Fruit fly (Drosophila melanogaster) whole organism, embryonic: Measurements from ENCODE around the gene mib1.

Experiments used
- Ada2b ChIP-seq: fragments of 200-800 bp; sonication (Bioruptor generic); IDR thresholded peaks from 2 replicates; pipeline ENCODE4 v1.3.6; 2022; ENCODE audit warnings: missing biosample characterization, missing genetic modification characterization
- BEAF-32 ChIP-seq: fragments of 200-800 bp; sonication (Bioruptor generic); optimal IDR thresholded peaks from 3 replicates; lab custom pipeline; 2017; ENCODE audit warnings: missing biosample characterization, missing genetic modification characterization, mild to moderate bottlenecking, moderate library complexity, missing genetic modification reagents
- Bgb ChIP-seq: fragments of 200-800 bp; sonication (Bioruptor generic); IDR thresholded peaks from 2 replicates; pipeline ENCODE4 v1.3.6; 2022; ENCODE audit warnings: missing biosample characterization, missing genetic modification characterization; ENCODE audit not compliant: partially characterized antibody
- CG10147 ChIP-seq: fragments of 200-800 bp; sonication (Bioruptor generic); optimal IDR thresholded peaks from 2 replicates; lab custom pipeline; 2019; ENCODE audit warnings: missing biosample characterization, mild to moderate bottlenecking, missing genetic modification characterization, moderate library complexity
- CG10431 ChIP-seq: fragments of 200-800 bp; sonication (Bioruptor generic); optimal IDR thresholded peaks from 3 replicates; lab custom pipeline; 2018; ENCODE audit warnings: missing biosample characterization, mild to moderate bottlenecking, missing genetic modification characterization
- CG12659 ChIP-seq: fragments of 200-800 bp; sonication (Bioruptor generic); optimal IDR thresholded peaks from 3 replicates; lab custom pipeline; 2017; ENCODE audit warnings: mild to moderate bottlenecking, missing biosample characterization, missing genetic modification reagents, missing genetic modification characterization
- CG14667 ChIP-seq: fragments of 200-800 bp; sonication (Bioruptor generic); IDR thresholded peaks from 2 replicates; pipeline ENCODE4 v1.3.6; 2022; ENCODE audit warnings: missing biosample characterization, missing genetic modification characterization
- CG14710 ChIP-seq: fragments of 200-800 bp; sonication (Bioruptor generic); optimal IDR thresholded peaks from 3 replicates; lab custom pipeline; 2019; ENCODE audit warnings: missing biosample characterization, mild to moderate bottlenecking, missing genetic modification characterization, moderate library complexity
- CG17829 ChIP-seq: fragments of 200-800 bp; optimal IDR thresholded peaks from 2 replicates; lab custom pipeline; 2019; ENCODE audit warnings: missing biosample characterization, mild to moderate bottlenecking, missing genetic modification characterization, moderate library complexity
- CG1832 ChIP-seq: fragments of 200-800 bp; sonication (Bioruptor generic); optimal IDR thresholded peaks from 2 replicates; lab custom pipeline; 2017; ENCODE audit warnings: missing biosample characterization, mild to moderate bottlenecking, missing genetic modification characterization, inconsistent platforms
- CG18599 ChIP-seq: fragments of 200-800 bp; sonication (Bioruptor generic); optimal IDR thresholded peaks from 3 replicates; lab custom pipeline; 2017; ENCODE audit warnings: missing biosample characterization, missing genetic modification characterization, mild to moderate bottlenecking, moderate library complexity, missing genetic modification reagents
- CG2120 ChIP-seq: fragments of 200-800 bp; sonication (Bioruptor generic); optimal IDR thresholded peaks from 3 replicates; lab custom pipeline; 2016; ENCODE audit warnings: missing biosample characterization, missing genetic modification characterization
- CG2199 ChIP-seq: fragments of 200-800 bp; sonication (Bioruptor generic); IDR thresholded peaks from 3 replicates; pipeline ENCODE4 v1.3.6; 2022; ENCODE audit warnings: missing biosample characterization, missing genetic modification characterization
- CG2875 ChIP-seq: fragments of 200-800 bp; sonication (Bioruptor generic); optimal IDR thresholded peaks from 2 replicates; lab custom pipeline; 2017; ENCODE audit warnings: missing biosample characterization, mild to moderate bottlenecking, missing genetic modification characterization, missing genetic modification reagents
- CG3995 ChIP-seq: fragments of 200-800 bp; sonication (Bioruptor generic); optimal IDR thresholded peaks from 3 replicates; lab custom pipeline; 2016; ENCODE audit warnings: missing biosample characterization, missing genetic modification characterization
- CG4617 ChIP-seq: fragments of 200-800 bp; sonication (Bioruptor generic); optimal IDR thresholded peaks from 3 replicates; lab custom pipeline; 2016; ENCODE audit warnings: missing biosample characterization, missing genetic modification characterization, borderline replicate concordance
- CG7372 ChIP-seq: fragments of 200-800 bp; sonication (Bioruptor generic); IDR thresholded peaks from 2 replicates; pipeline ENCODE4 v1.3.6; 2022; ENCODE audit warnings: missing biosample characterization, missing genetic modification characterization
- CG9727 ChIP-seq: fragments of 200-800 bp; sonication (Bioruptor generic); optimal IDR thresholded peaks from 3 replicates; lab custom pipeline; 2017; ENCODE audit warnings: missing biosample characterization, mild to moderate bottlenecking, missing genetic modification characterization
- CG9797 ChIP-seq: fragments of 200-800 bp; sonication (Bioruptor generic); optimal IDR thresholded peaks from 3 replicates; lab custom pipeline; 2018; ENCODE audit warnings: missing biosample characterization, mild to moderate bottlenecking, missing genetic modification characterization
- CG9876 ChIP-seq: fragments of 200-800 bp; sonication (Bioruptor generic); optimal IDR thresholded peaks from 2 replicates; lab custom pipeline; 2016; ENCODE audit warnings: missing biosample characterization, missing genetic modification characterization
- Elba2 ChIP-seq: fragments of 200-800 bp; sonication (Bioruptor generic); optimal IDR thresholded peaks from 3 replicates; lab custom pipeline; 2016; ENCODE audit warnings: missing biosample characterization, missing genetic modification characterization
- Ets97D ChIP-seq: fragments of 200-800 bp; sonication (Bioruptor generic); optimal IDR thresholded peaks from 3 replicates; lab custom pipeline; 2016; ENCODE audit warnings: missing biosample characterization, missing genetic modification characterization
- Lhr ChIP-seq: fragments of 200-800 bp; sonication (Bioruptor generic); optimal IDR thresholded peaks from 3 replicates; lab custom pipeline; 2017; ENCODE audit warnings: mild to moderate bottlenecking, missing biosample characterization, missing genetic modification reagents, missing genetic modification characterization
- MESR4 ChIP-seq: fragments of 200-800 bp; sonication (Bioruptor generic); optimal IDR thresholded peaks from 2 replicates; lab custom pipeline; 2018; ENCODE audit warnings: missing biosample characterization, mild to moderate bottlenecking, missing genetic modification characterization, moderate library complexity
- Med ChIP-seq: fragments of 200-800 bp; sonication (Bioruptor generic); peaks from one replicate; lab custom pipeline; 2016; ENCODE audit warnings: missing biosample characterization, missing genetic modification characterization, mild to moderate bottlenecking, inconsistent platforms, moderate library complexity
- NC2β ChIP-seq: fragments of 200-800 bp; sonication (Bioruptor generic); optimal IDR thresholded peaks from 2 replicates; lab custom pipeline; 2016; ENCODE audit warnings: missing biosample characterization, missing genetic modification characterization
- Pdp1 ChIP-seq, 2 experiments: fragments of 200-800 bp; sonication (Bioruptor generic); optimal IDR thresholded peaks; 3 replicates each; lab custom pipeline; 2016; ENCODE audit warnings: missing biosample characterization in 2 of 2, missing genetic modification characterization in 2 of 2, mild to moderate bottlenecking in 1 of 2, moderate library complexity in 1 of 2
- Sin3A ChIP-seq: fragments of >200 bp; optimal IDR thresholded peaks from 2 replicates; lab custom pipeline; 2018
- Sox100B ChIP-seq: fragments of 200-800 bp; sonication (Bioruptor generic); optimal IDR thresholded peaks from 3 replicates; lab custom pipeline; 2018; ENCODE audit warnings: missing biosample characterization, mild to moderate bottlenecking, missing genetic modification characterization
- Stat92E ChIP-seq, 3 experiments: fragments of >200 bp in 2 of 3; fragments of 200-800 bp in 1 of 3; sonication (Bioruptor generic) in 1 of 3; optimal IDR thresholded peaks; 2 replicates each; lab custom pipeline; 2017 to 2019; ENCODE audit warnings: missing biosample characterization in 3 of 3, missing genetic modification characterization in 3 of 3, mild to moderate bottlenecking in 1 of 3, moderate library complexity in 1 of 3
- bbx ChIP-seq: fragments of 200-800 bp; sonication (Bioruptor generic); IDR thresholded peaks from 2 replicates; pipeline ENCODE4 v1.3.6; 2022; ENCODE audit warnings: missing biosample characterization, missing genetic modification characterization; ENCODE audit not compliant: partially characterized antibody
- br ChIP-seq: fragments of >200 bp; optimal IDR thresholded peaks from 2 replicates; lab custom pipeline; 2017
- chm ChIP-seq: fragments of 200-800 bp; sonication (Bioruptor generic); IDR thresholded peaks from 2 replicates; pipeline ENCODE4 v1.3.6; 2022; ENCODE audit warnings: missing biosample characterization, missing genetic modification characterization
- chn ChIP-seq: fragments of 200-800 bp; sonication (Bioruptor generic); optimal IDR thresholded peaks from 2 replicates; lab custom pipeline; 2016; ENCODE audit warnings: missing biosample characterization, missing genetic modification characterization
- ci ChIP-seq: fragments of 200-800 bp; sonication (Bioruptor generic); IDR thresholded peaks from 3 replicates; pipeline ENCODE4 v1.3.6; 2022; ENCODE audit warnings: missing biosample characterization, missing genetic modification characterization
- crp ChIP-seq, 2 experiments: fragments of 200-800 bp; sonication (Bioruptor generic); optimal IDR thresholded peaks; 2 replicates in 1 of 2; 3 replicates in 1 of 2; lab custom pipeline; 2017; ENCODE audit warnings: missing biosample characterization in 2 of 2, missing genetic modification characterization in 2 of 2, mild to moderate bottlenecking in 1 of 2, moderate library complexity in 1 of 2
- lola ChIP-seq, 3 experiments: fragments of >200 bp in 2 of 3; fragments of 200-800 bp in 1 of 3; sonication (Bioruptor generic) in 1 of 3; optimal IDR thresholded peaks; 2 replicates each; lab custom pipeline; 2017 to 2019; ENCODE audit warnings: missing biosample characterization in 3 of 3, missing genetic modification characterization in 3 of 3, mild to moderate bottlenecking in 1 of 3, moderate library complexity in 1 of 3
- nom ChIP-seq: fragments of 200-800 bp; sonication (Bioruptor generic); optimal IDR thresholded peaks from 2 replicates; lab custom pipeline; 2017; ENCODE audit warnings: missing biosample characterization, missing genetic modification characterization, mild to moderate bottlenecking, moderate library complexity, missing genetic modification reagents
- oc ChIP-seq: fragments of 200-800 bp; sonication (Bioruptor generic); optimal IDR thresholded peaks from 2 replicates; lab custom pipeline; 2018; ENCODE audit warnings: missing biosample characterization, mild to moderate bottlenecking, missing genetic modification characterization, moderate library complexity
- prd ChIP-seq, 3 experiments: fragments of >200 bp in 2 of 3; fragments of 200-800 bp in 1 of 3; sonication (Bioruptor generic) in 1 of 3; optimal IDR thresholded peaks in 2 of 3; IDR thresholded peaks in 1 of 3; 2 replicates in 2 of 3; 3 replicates in 1 of 3; pipeline versions ENCODE4 v1.3.6 to Lab custom; 2017 to 2022; ENCODE audit warnings: missing biosample characterization in 1 of 3, missing genetic modification characterization in 1 of 3
- psq ChIP-seq: fragments of 200-800 bp; sonication (Bioruptor generic); optimal IDR thresholded peaks from 2 replicates; lab custom pipeline; 2017; ENCODE audit warnings: missing biosample characterization, missing genetic modification characterization
- pzg ChIP-seq: fragments of 200-800 bp; sonication (Bioruptor generic); optimal IDR thresholded peaks from 3 replicates; lab custom pipeline; 2018; ENCODE audit warnings: missing biosample characterization, mild to moderate bottlenecking, missing genetic modification characterization, moderate library complexity
- seq ChIP-seq: fragments of 200-800 bp; sonication (Bioruptor generic); IDR thresholded peaks from 2 replicates; pipeline ENCODE4 v1.3.6; 2022; ENCODE audit warnings: missing biosample characterization, missing genetic modification characterization
- sug ChIP-seq: fragments of 200-800 bp; optimal IDR thresholded peaks from 2 replicates; lab custom pipeline; 2019; ENCODE audit warnings: missing biosample characterization, mild to moderate bottlenecking, missing genetic modification characterization, moderate library complexity
- tup ChIP-seq: fragments of 200-800 bp; sonication (Bioruptor generic); optimal IDR thresholded peaks from 2 replicates; lab custom pipeline; 2016; ENCODE audit warnings: missing biosample characterization, mild to moderate bottlenecking, missing genetic modification characterization, moderate library complexity
- zf30C ChIP-seq: fragments of 200-800 bp; sonication (Bioruptor generic); optimal IDR thresholded peaks from 3 replicates; lab custom pipeline; 2018; ENCODE audit warnings: missing biosample characterization, mild to moderate bottlenecking, missing genetic modification characterization
- zfh1 ChIP-seq: fragments of 200-800 bp; sonication (Bioruptor generic); IDR thresholded peaks from 3 replicates; pipeline ENCODE4 v1.3.6; 2022; ENCODE audit warnings: missing biosample characterization, missing genetic modification characterization
- zfh2 ChIP-seq: fragments of 200-800 bp; sonication (Bioruptor generic); optimal IDR thresholded peaks from 2 replicates; lab custom pipeline; 2016; ENCODE audit warnings: missing biosample characterization, missing genetic modification characterization

Gene mib1

DNA sequence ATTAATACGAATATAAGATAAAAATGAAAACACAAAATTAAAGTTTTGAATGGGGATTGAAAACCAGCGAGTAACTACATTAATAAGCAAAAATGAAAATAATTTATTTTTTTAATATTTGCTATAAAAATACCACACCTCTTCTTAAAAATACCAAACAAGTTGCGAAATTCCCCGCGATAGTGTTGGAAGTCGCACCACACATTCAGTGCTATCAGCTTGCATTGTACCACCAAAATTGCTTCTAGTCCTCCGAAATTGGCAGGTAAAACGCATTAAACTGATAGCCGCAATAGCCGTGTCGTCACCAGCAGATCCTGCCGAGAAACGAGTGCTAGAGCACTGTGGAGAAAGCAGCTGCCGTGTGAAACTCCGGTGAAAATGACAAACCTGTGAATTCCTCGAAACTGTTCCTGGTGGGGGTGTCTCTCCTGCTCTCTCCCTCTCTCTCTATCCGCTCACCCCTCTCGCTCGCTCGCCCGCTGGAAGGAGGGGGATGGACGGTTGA, 23.5 kb downstream of the mib1 start, which contains the start of gene Hip14 (continued):
- no peak for TF ChIP-seq br (lab: Kevin White, UChicago)
- TF ChIP-seq seq (GFP tag; lab: Robert Waterston, UW), result peak; percentile 77
- no peak for TF ChIP-seq NC2β (GFP tag; lab: Kevin White, UChicago)
- TF ChIP-seq CG9727 (GFP tag; lab: Kevin White, UChicago), result peak; percentile 33
- TF ChIP-seq zfh1 (GFP tag; lab: Robert Waterston, UW), result 0 out of 3 replicates have a peak, but pooled peaks have one; percentile 38
- TF ChIP-seq Med, result peak; percentile 80
- no peak for TF ChIP-seq oc
- peak; percentile 98 for TF ChIP-seq MESR4
- TF ChIP-seq Sin3A (lab: Kevin White, UChicago), result peak; percentile 50
- TF ChIP-seq lola (GFP tag; optimal IDR thresholded peaks at IDR 0.05; lab: Kevin White, UChicago), result peak in 1 of 3 experiments; percentile 25
- TF ChIP-seq CG1832 (GFP tag; lab: Kevin White, UChicago), result peak; percentile 90
- TF ChIP-seq chn (GFP tag; lab: Kevin White, UChicago), result peak; percentile 15
- no peak for TF ChIP-seq tup (GFP tag; lab: Kevin White, UChicago)
- peak; percentile 28 for TF ChIP-seq CG17829 (tag; lab: Kevin White, UChicago)
- peak in 1 of 3 experiments; percentile 62 for TF ChIP-seq Stat92E (GFP tag; optimal IDR thresholded peaks at IDR 0.05; lab: Kevin White, UChicago)
- TF ChIP-seq Pdp1 (GFP tag; optimal IDR thresholded peaks at IDR 0.05; lab: Kevin White, UChicago), result peak in 1 of 2 experiments; percentile 49
- TF ChIP-seq zfh2 (GFP tag; lab: Kevin White, UChicago), result peak; percentile 19
- no peak for TF ChIP-seq CG2199 (GFP tag; lab: Robert Waterston, UW)
- peak; percentile 70 for TF ChIP-seq CG12659
- no peak for TF ChIP-seq CG14667 (GFP tag; lab: Robert Waterston, UW)
- TF ChIP-seq CG2875, result no peak
- peak; percentile 57 for TF ChIP-seq nom (GFP tag; lab: Kevin White, UChicago)
- TF ChIP-seq CG2120 (GFP tag; lab: Kevin White, UChicago), result peak; percentile 7
- peak; percentile 64 for TF ChIP-seq bbx (GFP tag; lab: Robert Waterston, UW)
- TF ChIP-seq sug (tag; lab: Kevin White, UChicago), result peak; percentile 16
- no peak for TF ChIP-seq CG10431
- TF ChIP-seq crp (GFP tag; optimal IDR thresholded peaks at IDR 0.05; lab: Kevin White, UChicago), result peak in 1 of 2 experiments; percentile 0
- TF ChIP-seq Ets97D (GFP tag; lab: Kevin White, UChicago), result peak; percentile 46
- TF ChIP-seq chm (GFP tag; lab: Robert Waterston, UW), result peak; percentile 20; the same call in 1 of the 2 replicates
- TF ChIP-seq pzg (GFP tag; lab: Kevin White, UChicago), result peak; percentile 52
- no peak for TF ChIP-seq psq (GFP tag; lab: Kevin White, UChicago)
- peak; percentile 59 for TF ChIP-seq CG14710 (tag; lab: Kevin White, UChicago)
- TF ChIP-seq CG7372 (GFP tag; lab: Robert Waterston, UW), result no peak
- TF ChIP-seq zf30C (GFP tag; lab: Kevin White, UChicago), result no peak
- TF ChIP-seq CG3995 (GFP tag; lab: Kevin White, UChicago), result peak; percentile 86
- TF ChIP-seq prd (optimal IDR thresholded peaks at IDR 0.05; lab: Kevin White, UChicago), result no peak
- TF ChIP-seq prd (GFP tag; IDR thresholded peaks at IDR 0.05; lab: Robert Waterston, UW), result 0 out of 3 replicates have a peak, but pooled peaks have one; percentile 17
- TF ChIP-seq CG18599 (GFP tag; lab: Kevin White, UChicago), result peak; percentile 44
- TF ChIP-seq Sox100B (GFP tag; lab: Kevin White, UChicago), result no peak
- no peak for TF ChIP-seq Ada2b (GFP tag; lab: Robert Waterston, UW)
- no peak for TF ChIP-seq CG9876
- peak; percentile 89 for TF ChIP-seq CG4617
- peak; percentile 33; the same call in 1 of the 2 replicates for TF ChIP-seq Bgb (GFP tag; lab: Robert Waterston, UW)
- TF ChIP-seq Lhr (GFP tag; lab: Kevin White, UChicago), result peak; percentile 42
- TF ChIP-seq BEAF-32 (GFP tag; lab: Kevin White, UChicago), result peak; percentile 29
- peak; percentile 54 for TF ChIP-seq CG9797 (GFP tag; lab: Kevin White, UChicago)
- peak; percentile 40 for TF ChIP-seq CG10147 (GFP tag; lab: Kevin White, UChicago)
- peak; percentile 62; the same call in 2 of the 3 replicates for TF ChIP-seq ci
- TF ChIP-seq Elba2 (GFP tag; lab: Kevin White, UChicago), result peak; percentile 7
